Fruit fly (Drosophila melanogaster) whole organism, embryonic: ENCODE data around the gene Mtp.

Experiments
- CG10543 ChIP-seq: fragments of 200-800 bp; sonication (Bioruptor generic); optimal IDR thresholded peaks from 3 replicates; lab custom pipeline; 2017; ENCODE audit warnings: missing biosample characterization, mild to moderate bottlenecking, missing genetic modification characterization, moderate library complexity
- CG10979 ChIP-seq: fragments of 200-800 bp; sonication (Bioruptor generic); optimal IDR thresholded peaks from 2 replicates; lab custom pipeline; 2018; ENCODE audit warnings: missing biosample characterization, mild to moderate bottlenecking, missing genetic modification characterization, moderate library complexity
- CG11504 ChIP-seq: fragments of 200-800 bp; sonication (Bioruptor generic); optimal IDR thresholded peaks from 3 replicates; lab custom pipeline; 2019; ENCODE audit warnings: missing biosample characterization, mild to moderate bottlenecking, missing genetic modification characterization, moderate library complexity
- CG12942 ChIP-seq: fragments of 200-800 bp; sonication (Bioruptor generic); optimal IDR thresholded peaks from 3 replicates; lab custom pipeline; 2016; ENCODE audit warnings: missing biosample characterization, missing genetic modification characterization
- CG15011 ChIP-seq: fragments of 200-800 bp; sonication (Bioruptor generic); optimal IDR thresholded peaks from 3 replicates; lab custom pipeline; 2018; ENCODE audit warnings: missing biosample characterization, mild to moderate bottlenecking, missing genetic modification characterization
- CG17612 ChIP-seq: fragments of 200-800 bp; sonication (Bioruptor generic); IDR thresholded peaks from 2 replicates; pipeline ENCODE4 v1.3.6; 2022; ENCODE audit warnings: missing biosample characterization, missing genetic modification characterization
- CG1832 ChIP-seq: fragments of 200-800 bp; sonication (Bioruptor generic); optimal IDR thresholded peaks from 2 replicates; lab custom pipeline; 2017; ENCODE audit warnings: missing biosample characterization, mild to moderate bottlenecking, missing genetic modification characterization, inconsistent platforms
- CG30403 ChIP-seq: fragments of 200-800 bp; sonication (Bioruptor generic); optimal IDR thresholded peaks from 3 replicates; lab custom pipeline; 2016; ENCODE audit warnings: missing biosample characterization, missing genetic modification characterization
- CG31224 ChIP-seq: fragments of 200-800 bp; sonication (Bioruptor generic); IDR thresholded peaks from 2 replicates; pipeline ENCODE4 v1.3.6; 2022; ENCODE audit warnings: missing biosample characterization, missing genetic modification characterization
- CG32767 ChIP-seq: fragments of 200-800 bp; sonication (Bioruptor generic); IDR thresholded peaks from 2 replicates; pipeline ENCODE4 v1.3.6; 2022; ENCODE audit warnings: missing biosample characterization, missing genetic modification characterization
- CG3847 ChIP-seq: fragments of 200-800 bp; sonication (Bioruptor generic); IDR thresholded peaks from 2 replicates; pipeline ENCODE4 v1.3.6; 2022; ENCODE audit warnings: missing biosample characterization, missing genetic modification characterization
- CG7786 ChIP-seq: fragments of 200-800 bp; sonication (Bioruptor generic); optimal IDR thresholded peaks from 2 replicates; lab custom pipeline; 2016; ENCODE audit warnings: missing biosample characterization, missing genetic modification characterization
- CG8089 ChIP-seq: fragments of 200-800 bp; sonication (Bioruptor generic); optimal IDR thresholded peaks from 3 replicates; lab custom pipeline; 2016; ENCODE audit warnings: missing biosample characterization, missing genetic modification characterization
- CG8290 ChIP-seq, 3 experiments: fragments of 200-800 bp; sonication (Bioruptor generic); optimal IDR thresholded peaks; 2 replicates each; lab custom pipeline; 2016 to 2019; ENCODE audit warnings: missing biosample characterization in 3 of 3, missing genetic modification characterization in 3 of 3, mild to moderate bottlenecking in 2 of 3, moderate library complexity in 1 of 3
- CG8944 ChIP-seq: fragments of 200-800 bp; sonication (Bioruptor generic); optimal IDR thresholded peaks from 3 replicates; lab custom pipeline; 2016; ENCODE audit warnings: missing biosample characterization, missing genetic modification characterization
- CG9797 ChIP-seq: fragments of 200-800 bp; sonication (Bioruptor generic); optimal IDR thresholded peaks from 3 replicates; lab custom pipeline; 2018; ENCODE audit warnings: missing biosample characterization, mild to moderate bottlenecking, missing genetic modification characterization
- Dad ChIP-seq: fragments of 200-800 bp; sonication (Bioruptor generic); optimal IDR thresholded peaks from 3 replicates; lab custom pipeline; 2016; ENCODE audit warnings: missing biosample characterization, missing genetic modification characterization
- ERR ChIP-seq: fragments of 200-800 bp; sonication (Bioruptor generic); optimal IDR thresholded peaks from 2 replicates; lab custom pipeline; 2016; ENCODE audit warnings: missing biosample characterization, missing genetic modification characterization
- Elba2 ChIP-seq: fragments of 200-800 bp; sonication (Bioruptor generic); optimal IDR thresholded peaks from 3 replicates; lab custom pipeline; 2016; ENCODE audit warnings: missing biosample characterization, missing genetic modification characterization
- Ets65A ChIP-seq: fragments of 200-800 bp; sonication (Bioruptor generic); peaks from one replicate; lab custom pipeline; 2016; ENCODE audit warnings: missing biosample characterization, missing genetic modification characterization
- HmgD ChIP-seq: fragments of 200-800 bp; sonication (Bioruptor generic); optimal IDR thresholded peaks from 3 replicates; lab custom pipeline; 2016; ENCODE audit warnings: missing biosample characterization, missing genetic modification characterization
- Hr39 ChIP-seq: fragments of >200 bp; optimal IDR thresholded peaks from 2 replicates; lab custom pipeline; 2017
- Hr78 ChIP-seq, 2 experiments: fragments of 200-800 bp in 1 of 2; fragments of >200 bp in 1 of 2; sonication (Bioruptor generic) in 1 of 2; optimal IDR thresholded peaks; 2 replicates each; lab custom pipeline; 2017 to 2019; ENCODE audit warnings: missing biosample characterization in 2 of 2, missing genetic modification characterization in 2 of 2, mild to moderate bottlenecking in 1 of 2, moderate library complexity in 1 of 2
- MBD-R2 ChIP-seq: fragments of 200-800 bp; sonication (Bioruptor generic); IDR thresholded peaks from 2 replicates; pipeline ENCODE4 v1.3.6; 2022; ENCODE audit warnings: missing biosample characterization, missing genetic modification characterization
- Med ChIP-seq: fragments of 200-800 bp; sonication (Bioruptor generic); peaks from one replicate; lab custom pipeline; 2016; ENCODE audit warnings: missing biosample characterization, missing genetic modification characterization, mild to moderate bottlenecking, inconsistent platforms, moderate library complexity
- Mes4 ChIP-seq: fragments of 200-800 bp; sonication (Bioruptor generic); optimal IDR thresholded peaks from 2 replicates; lab custom pipeline; 2016; ENCODE audit warnings: missing biosample characterization, missing genetic modification characterization
- Nf-YC ChIP-seq: fragments of 200-800 bp; optimal IDR thresholded peaks from 3 replicates; lab custom pipeline; 2019; ENCODE audit warnings: missing biosample characterization, mild to moderate bottlenecking, missing genetic modification characterization, moderate library complexity
- Sox100B ChIP-seq: fragments of 200-800 bp; sonication (Bioruptor generic); optimal IDR thresholded peaks from 3 replicates; lab custom pipeline; 2018; ENCODE audit warnings: missing biosample characterization, mild to moderate bottlenecking, missing genetic modification characterization
- Xrp1 ChIP-seq: fragments of 200-800 bp; sonication (Bioruptor generic); IDR thresholded peaks from 2 replicates; pipeline ENCODE4 v1.3.6; 2022; ENCODE audit warnings: missing biosample characterization, missing genetic modification characterization
- al ChIP-seq: fragments of 200-800 bp; sonication (Bioruptor generic); IDR thresholded peaks from 2 replicates; pipeline ENCODE4 v1.3.6; 2022; ENCODE audit warnings: missing biosample characterization, missing genetic modification characterization
- amos ChIP-seq: fragments of 200-800 bp; sonication (Bioruptor generic); IDR thresholded peaks from 2 replicates; pipeline ENCODE4 v1.3.6; 2022; ENCODE audit warnings: missing biosample characterization, missing genetic modification characterization; ENCODE audit not compliant: partially characterized antibody
- ash1 ChIP-seq: fragments of 200-800 bp; sonication (Bioruptor generic); optimal IDR thresholded peaks from 2 replicates; lab custom pipeline; 2018; ENCODE audit warnings: missing biosample characterization, mild to moderate bottlenecking, missing genetic modification characterization
- bbx ChIP-seq: fragments of 200-800 bp; sonication (Bioruptor generic); IDR thresholded peaks from 2 replicates; pipeline ENCODE4 v1.3.6; 2022; ENCODE audit warnings: missing biosample characterization, missing genetic modification characterization; ENCODE audit not compliant: partially characterized antibody
- btn ChIP-seq: fragments of 200-800 bp; sonication (Bioruptor generic); optimal IDR thresholded peaks from 2 replicates; lab custom pipeline; 2016; ENCODE audit warnings: missing biosample characterization, missing genetic modification characterization
- chif ChIP-seq, 2 experiments: fragments of 200-800 bp; sonication (Bioruptor generic); optimal IDR thresholded peaks; 3 replicates each; lab custom pipeline; 2016; ENCODE audit warnings: missing biosample characterization in 2 of 2, missing genetic modification characterization in 2 of 2
- disco-r ChIP-seq: fragments of 200-800 bp; sonication (Bioruptor generic); optimal IDR thresholded peaks from 2 replicates; lab custom pipeline; 2016; ENCODE audit warnings: missing biosample characterization, missing genetic modification characterization
- dmrt99B ChIP-seq: fragments of 200-800 bp; sonication (Bioruptor generic); optimal IDR thresholded peaks from 2 replicates; lab custom pipeline; 2018; ENCODE audit warnings: missing biosample characterization, mild to moderate bottlenecking, missing genetic modification characterization, moderate library complexity
- emc ChIP-seq: fragments of 200-800 bp; sonication (Bioruptor generic); optimal IDR thresholded peaks from 2 replicates; lab custom pipeline; 2016; ENCODE audit warnings: missing biosample characterization, missing genetic modification characterization
- eve ChIP-seq, 2 experiments: fragments of >200 bp; optimal IDR thresholded peaks; 2 replicates each; lab custom pipeline; 2017; ENCODE audit warnings: missing biosample characterization in 2 of 2, missing genetic modification characterization in 2 of 2
- fd64A ChIP-seq: fragments of 200-800 bp; sonication (Bioruptor generic); optimal IDR thresholded peaks from 3 replicates; lab custom pipeline; 2018; ENCODE audit warnings: missing biosample characterization, mild to moderate bottlenecking, missing genetic modification characterization
- ind ChIP-seq: fragments of 200-800 bp; sonication (Bioruptor generic); optimal IDR thresholded peaks from 3 replicates; lab custom pipeline; 2016; ENCODE audit warnings: missing biosample characterization, missing genetic modification characterization
- lab ChIP-seq: fragments of 200-800 bp; sonication (Bioruptor generic); optimal IDR thresholded peaks from 3 replicates; lab custom pipeline; 2017; ENCODE audit warnings: missing biosample characterization, missing genetic modification characterization, mild to moderate bottlenecking, moderate library complexity, missing genetic modification reagents
- mam ChIP-seq: fragments of 200-800 bp; sonication (Bioruptor generic); optimal IDR thresholded peaks from 3 replicates; lab custom pipeline; 2016; ENCODE audit warnings: missing biosample characterization, missing genetic modification characterization
- mirr ChIP-seq: fragments of 200-800 bp; sonication (Bioruptor generic); optimal IDR thresholded peaks from 3 replicates; lab custom pipeline; 2018; ENCODE audit warnings: missing biosample characterization, mild to moderate bottlenecking, missing genetic modification characterization
- nmo ChIP-seq: fragments of 200-800 bp; sonication (Bioruptor generic); optimal IDR thresholded peaks from 2 replicates; lab custom pipeline; 2018; ENCODE audit warnings: missing biosample characterization, mild to moderate bottlenecking, missing genetic modification characterization, moderate library complexity
- pzg ChIP-seq: fragments of 200-800 bp; sonication (Bioruptor generic); optimal IDR thresholded peaks from 3 replicates; lab custom pipeline; 2018; ENCODE audit warnings: missing biosample characterization, mild to moderate bottlenecking, missing genetic modification characterization, moderate library complexity
- scrt ChIP-seq: fragments of 200-800 bp; sonication (Bioruptor generic); optimal IDR thresholded peaks from 2 replicates; lab custom pipeline; 2018; ENCODE audit warnings: missing biosample characterization, mild to moderate bottlenecking, missing genetic modification characterization, moderate library complexity
- sug ChIP-seq: fragments of 200-800 bp; optimal IDR thresholded peaks from 2 replicates; lab custom pipeline; 2019; ENCODE audit warnings: missing biosample characterization, mild to moderate bottlenecking, missing genetic modification characterization, moderate library complexity
- trem ChIP-seq: fragments of 200-800 bp; optimal IDR thresholded peaks from 3 replicates; lab custom pipeline; 2019; ENCODE audit warnings: missing biosample characterization, mild to moderate bottlenecking, missing genetic modification characterization, moderate library complexity
- yki ChIP-seq: fragments of >200 bp; optimal IDR thresholded peaks from 3 replicates; lab custom pipeline; 2018
- zfh1 ChIP-seq: fragments of 200-800 bp; sonication (Bioruptor generic); IDR thresholded peaks from 3 replicates; pipeline ENCODE4 v1.3.6; 2022; ENCODE audit warnings: missing biosample characterization, missing genetic modification characterization
- zfh2 ChIP-seq: fragments of 200-800 bp; sonication (Bioruptor generic); optimal IDR thresholded peaks from 2 replicates; lab custom pipeline; 2016; ENCODE audit warnings: missing biosample characterization, missing genetic modification characterization

Mtp gene

DNA sequence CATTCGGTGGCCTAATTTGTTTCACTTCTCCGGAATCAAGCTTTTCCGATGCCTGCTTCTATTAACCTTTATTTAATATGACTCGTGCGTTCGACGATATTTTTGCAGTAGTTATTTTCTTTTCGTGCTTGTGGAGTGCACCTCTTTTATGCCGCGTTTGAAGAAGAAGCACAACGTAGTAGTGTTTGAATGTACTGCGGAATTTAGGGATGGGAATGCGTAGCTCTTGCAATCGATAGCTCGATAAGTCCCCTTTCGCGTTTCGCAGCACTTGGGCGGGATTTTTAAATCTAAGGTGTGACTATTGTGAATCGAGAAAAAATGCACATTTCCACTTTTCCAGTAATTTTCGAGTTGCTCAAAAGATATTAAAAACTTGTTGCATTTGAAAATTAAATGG is 3.9 kb downstream of the Mtp start, which contains the start of the genes CG43739 and sky (continued):
- no peak for TF ChIP-seq Hr39 (lab: Kevin White, UChicago)
- no peak for TF ChIP-seq CG15011 (GFP tag; lab: Kevin White, UChicago)
- TF ChIP-seq CG3847: peak; percentile 96
- peak; percentile 65 for TF ChIP-seq nmo (GFP tag; lab: Kevin White, UChicago)
- peak; percentile 20 for TF ChIP-seq Nf-YC (tag; lab: Kevin White, UChicago)
- peak; percentile 4 for TF ChIP-seq CG10979 (tag; lab: Kevin White, UChicago)
- no peak for TF ChIP-seq CG8089 (GFP tag; lab: Kevin White, UChicago)
- no peak for TF ChIP-seq ash1 (GFP tag; lab: Kevin White, UChicago)
- no peak for TF ChIP-seq emc (GFP tag; lab: Kevin White, UChicago)
- TF ChIP-seq CG31224 (GFP tag; lab: Robert Waterston, UW): no peak
- peak; percentile 37 for TF ChIP-seq CG8290 (GFP tag; optimal IDR thresholded peaks at IDR 0.05; lab: Kevin White, UChicago)
- TF ChIP-seq CG8290 (tag; optimal IDR thresholded peaks at IDR 0.05; lab: Kevin White, UChicago): peak in 1 of 2 experiments; percentile 66
- TF ChIP-seq mirr (GFP tag; lab: Kevin White, UChicago): no peak
- TF ChIP-seq al (GFP tag; lab: Robert Waterston, UW): 0 out of 2 replicates have a peak, but pooled peaks have one; percentile 25
- TF ChIP-seq zfh2 (GFP tag; lab: Kevin White, UChicago): peak; percentile 67
- peak; percentile 58; the same call in 2 of the 3 replicates for TF ChIP-seq zfh1
- peak; percentile 72 for TF ChIP-seq HmgD (GFP tag; lab: Kevin White, UChicago)
- TF ChIP-seq dmrt99B (tag; lab: Kevin White, UChicago): no peak
- TF ChIP-seq Elba2 (GFP tag; lab: Kevin White, UChicago): peak; percentile 52
- TF ChIP-seq CG12942 (GFP tag; lab: Kevin White, UChicago): no peak
- peak; percentile 17; the same call in 1 of the 2 replicates for TF ChIP-seq CG17612
- peak in 1 of 2 experiments; percentile 13 for TF ChIP-seq chif (GFP tag; optimal IDR thresholded peaks at IDR 0.05; lab: Kevin White, UChicago)
- TF ChIP-seq amos: peak; percentile 91
- peak; percentile 95 for TF ChIP-seq bbx (GFP tag; lab: Robert Waterston, UW)
- TF ChIP-seq yki (lab: Kevin White, UChicago): no peak
- no peak for TF ChIP-seq CG32767 (GFP tag; lab: Robert Waterston, UW)
- no peak for TF ChIP-seq CG10543 (GFP tag; lab: Kevin White, UChicago)
- TF ChIP-seq CG1832 (GFP tag; lab: Kevin White, UChicago): no peak
- TF ChIP-seq CG8944: no peak
- TF ChIP-seq Xrp1 (GFP tag; lab: Robert Waterston, UW): no peak
- TF ChIP-seq CG11504 (tag; lab: Kevin White, UChicago): peak; percentile 13
- TF ChIP-seq Hr78 (GFP tag; optimal IDR thresholded peaks at IDR 0.05; lab: Kevin White, UChicago): no peak
- no peak for TF ChIP-seq btn (GFP tag; lab: Kevin White, UChicago)
- TF ChIP-seq CG9797 (GFP tag; lab: Kevin White, UChicago): peak; percentile 28
- TF ChIP-seq Med (GFP tag; lab: Kevin White, UChicago): peak; percentile 90
- peak; percentile 50 for TF ChIP-seq MBD-R2 (GFP tag; lab: Robert Waterston, UW)
- no peak for TF ChIP-seq fd64A
- peak; percentile 88 for TF ChIP-seq pzg (GFP tag; lab: Kevin White, UChicago)
- no peak for TF ChIP-seq Mes4 (GFP tag; lab: Kevin White, UChicago)
- no peak for TF ChIP-seq CG7786 (GFP tag; lab: Kevin White, UChicago)
- peak; percentile 18 for TF ChIP-seq sug (tag; lab: Kevin White, UChicago)
- TF ChIP-seq ERR (GFP tag; lab: Kevin White, UChicago): peak; percentile 40
- TF ChIP-seq Dad (GFP tag; lab: Kevin White, UChicago): peak; percentile 33
- TF ChIP-seq trem (tag; lab: Kevin White, UChicago): peak; percentile 52
- no peak for TF ChIP-seq disco-r (GFP tag; lab: Kevin White, UChicago)
- peak; percentile 9 for TF ChIP-seq scrt (GFP tag; lab: Kevin White, UChicago)
- TF ChIP-seq CG30403 (GFP tag; lab: Kevin White, UChicago): peak; percentile 28
- TF ChIP-seq mam: peak; percentile 63
- TF ChIP-seq ind (GFP tag; lab: Kevin White, UChicago): peak; percentile 1
- TF ChIP-seq Sox100B (GFP tag; lab: Kevin White, UChicago): no peak
- TF ChIP-seq eve (GFP tag; optimal IDR thresholded peaks at IDR 0.05; lab: Kevin White, UChicago): no peak
- peak; percentile 24 for TF ChIP-seq lab (GFP tag; lab: Kevin White, UChicago)
- peak; percentile 85 for TF ChIP-seq Ets65A (GFP tag; lab: Kevin White, UChicago)
